Fruit fly (Drosophila melanogaster): ENCODE data around the gene TfIIFalpha.

TfIIFalpha gene

dm6 chr3R:6419942-6420341 lies 39.7 kb downstream of the TfIIFalpha start (continued):
- TF ChIP-seq phol (tag; optimal IDR thresholded peaks at IDR 0.05) (no peak), fd96Cb (tag; optimal IDR thresholded peaks at IDR 0.05) (no peak), trem (tag; optimal IDR thresholded peaks at IDR 0.05) (no peak), Opbp (GFP tag; IDR thresholded peaks at IDR 0.05; ENCODE audit: partially characterized antibody) (no peak), CG12155 (GFP tag; optimal IDR thresholded peaks at IDR 0.05) (no peak), Six4 (GFP tag; optimal IDR thresholded peaks at IDR 0.05) (no peak), gt (GFP tag; IDR thresholded peaks at IDR 0.05) (no peak), Elba2 (GFP tag; optimal IDR thresholded peaks at IDR 0.05) (no peak), CG4404 (GFP tag; IDR thresholded peaks at IDR 0.05) (no peak), CG4820 (GFP tag; optimal IDR thresholded peaks at IDR 0.05) (no peak), Taf1 (GFP tag; IDR thresholded peaks at IDR 0.05) (no peak), CG15514 (GFP tag; optimal IDR thresholded peaks at IDR 0.05) (no peak), CG12299 (tag; optimal IDR thresholded peaks at IDR 0.05) (no peak), CG17802 (tag; optimal IDR thresholded peaks at IDR 0.05) (no peak), crol (GFP tag; IDR thresholded peaks at IDR 0.05) (peak; percentile 40), Dfd (GFP tag; optimal IDR thresholded peaks at IDR 0.05) (no peak), chinmo (GFP tag; IDR thresholded peaks at IDR 0.05; ENCODE audit: partially characterized antibody) (0 out of 4 replicates have a peak, but pooled peaks have one; percentile 68), CG3838 (GFP tag; optimal IDR thresholded peaks at IDR 0.05) (no peak), cg (GFP tag; optimal IDR thresholded peaks at IDR 0.05) (peak; percentile 71), gem (tag; optimal IDR thresholded peaks at IDR 0.05) (no peak), pnt (GFP tag; optimal IDR thresholded peaks at IDR 0.05) (no peak), CG43689 (GFP tag; IDR thresholded peaks at IDR 0.05) (no peak), CG17385 (GFP tag; optimal IDR thresholded peaks at IDR 0.05) (no peak), stwl (tag; optimal IDR thresholded peaks at IDR 0.05) (no peak), CG34376 (GFP tag; optimal IDR thresholded peaks at IDR 0.05) (no peak), abd-A (tag; optimal IDR thresholded peaks at IDR 0.05) (peak; percentile 95), Nf-YC (tag; optimal IDR thresholded peaks at IDR 0.05) (peak; percentile 10), Deaf1 (tag; optimal IDR thresholded peaks at IDR 0.05) (no peak), vvl (GFP tag; IDR thresholded peaks at IDR 0.05) (0 out of 2 replicates have a peak, but pooled peaks have one; percentile 18), dan (GFP tag; IDR thresholded peaks at IDR 0.05) (no peak)

- TF ChIP-seq Med (GFP tag) (peak; percentile 45), cad (GFP tag; optimal IDR thresholded peaks at IDR 0.05) (peak; percentile 78), CkIIα-i1 (GFP tag; IDR thresholded peaks at IDR 0.05) (no peak), Kr (GFP tag; optimal IDR thresholded peaks at IDR 0.05) (no peak), E2f1 (GFP tag; IDR thresholded peaks at IDR 0.05) (no peak), tll (GFP tag; optimal IDR thresholded peaks at IDR 0.05) (peak in 1 of 2 experiments; percentile 72), phol (tag; optimal IDR thresholded peaks at IDR 0.05) (no peak)
Observed at dm6 chr3R:6421263-6421662, 41.0 kb downstream of the TfIIFalpha start.

- TF ChIP-seq CG3995 (GFP tag; optimal IDR thresholded peaks at IDR 0.05): no peak
- TF ChIP-seq CG10321 (GFP tag; IDR thresholded peaks at IDR 0.05): peak; percentile 25; the same call in 1 of the 2 replicates
- no peak for TF ChIP-seq Nf-YB (GFP tag; optimal IDR thresholded peaks at IDR 0.05)
- TF ChIP-seq CG2712 (tag; optimal IDR thresholded peaks at IDR 0.05): no peak
- TF ChIP-seq CG1832 (GFP tag; optimal IDR thresholded peaks at IDR 0.05): peak; percentile 38
- no peak for TF ChIP-seq CG1529 (GFP tag; optimal IDR thresholded peaks at IDR 0.05)
- TF ChIP-seq CG3065 (GFP tag; optimal IDR thresholded peaks at IDR 0.05): no peak
- TF ChIP-seq tio (GFP tag; optimal IDR thresholded peaks at IDR 0.05): no peak
- no peak for TF ChIP-seq bcd (GFP tag; optimal IDR thresholded peaks at IDR 0.05)
- peak in 1 of 2 experiments; percentile 77 for TF ChIP-seq Pdp1 (GFP tag; optimal IDR thresholded peaks at IDR 0.05)
- no peak for TF ChIP-seq Hr3 (GFP tag; optimal IDR thresholded peaks at IDR 0.05)
- TF ChIP-seq crol (GFP tag; IDR thresholded peaks at IDR 0.05): peak; percentile 24; the same call in 1 of the 2 replicates
- no peak for TF ChIP-seq CG7987 (GFP tag; optimal IDR thresholded peaks at IDR 0.05)
- TF ChIP-seq Dip3 (GFP tag; optimal IDR thresholded peaks at IDR 0.05): no peak
- no peak for TF ChIP-seq HLH4C (GFP tag; IDR thresholded peaks at IDR 0.05; ENCODE audit: partially characterized antibody)
- no peak for TF ChIP-seq NC2β (GFP tag; optimal IDR thresholded peaks at IDR 0.05)
Observed at dm6 chr3R:6421712-6422141, 41.5 kb downstream of the TfIIFalpha start.

Data from whole organism, embryonic.